Fruit fly (Drosophila melanogaster) whole organism, adult: ENCODE data around the gene SPoCk.

Source experiments
- ovo ChIP-seq: fragments of 200-800 bp; sonication (Bioruptor generic); optimal IDR thresholded peaks from 2 replicates; lab custom pipeline; 2016; ENCODE audit warnings: missing biosample characterization, missing genetic modification characterization
- pad ChIP-seq: fragments of 200-800 bp; sonication (Bioruptor generic); optimal IDR thresholded peaks from 3 replicates; lab custom pipeline; 2017; ENCODE audit warnings: missing biosample characterization, missing genetic modification characterization, mild to moderate bottlenecking, moderate library complexity, missing genetic modification reagents

- TF ChIP-seq ovo (GFP tag; lab: Kevin White, UChicago) = no peak
- TF ChIP-seq pad (GFP tag; lab: Kevin White, UChicago) = no peak
Observed at dm6 chr3L:22742945-22743582, 6.2 kb upstream of the SPoCk start.
